Worm (Caenorhabditis elegans) whole organism, L4 larva: Measurements from ENCODE around the gene unc-30.
"Not testable (repeated sequence)": the region's sequence is repeated elsewhere in the genome, so short reads cannot be mapped to it uniquely, and the experiment has no call there.

Experiments
- D1046.2 ChIP-seq: fragments of 200-800 bp; sonication (Bioruptor generic); IDR thresholded peaks from 2 replicates; pipeline ENCODE4 v1.3.6; 2022; ENCODE audit warnings: missing genetic modification characterization, missing compliant biosample characterization
- F26F4.8 ChIP-seq: fragments of 200-800 bp; sonication (Bioruptor generic); conservative IDR thresholded peaks from 2 replicates; pipeline ENCODE4 v1.3.6; 2022; ENCODE audit warnings: missing genetic modification characterization, missing compliant biosample characterization
- F44E2.7 ChIP-seq: fragments of 200-800 bp; sonication (Bioruptor generic); IDR thresholded peaks from 2 replicates; pipeline ENCODE4 v2.1.2; 2022; ENCODE audit warnings: missing genetic modification characterization, missing compliant biosample characterization
- R02D3.7 ChIP-seq: fragments of 150-350 bp; sonication (generic microtip); optimal IDR thresholded peaks from 3 replicates; lab custom pipeline; 2014; ENCODE audit warnings: missing biosample characterization, missing genetic modification characterization
- T26A8.4 ChIP-seq: fragments of 200-800 bp; sonication (Bioruptor generic); IDR thresholded peaks from 2 replicates; pipeline ENCODE4 v1.3.6; 2022; ENCODE audit warnings: missing genetic modification characterization, missing compliant biosample characterization
- Y105C5A.15 ChIP-seq: fragments of 200-800 bp; sonication (Bioruptor generic); IDR thresholded peaks from 2 replicates; pipeline ENCODE4 v1.3.6; 2022; ENCODE audit warnings: missing genetic modification characterization, missing compliant biosample characterization
- Y48G9A.11 ChIP-seq: fragments of 200-800 bp; sonication (Bioruptor generic); IDR thresholded peaks from 2 replicates; pipeline ENCODE4 v1.3.6; 2022; ENCODE audit warnings: missing genetic modification reagents, missing genetic modification characterization, missing compliant biosample characterization
- Y5F2A.4 ChIP-seq: fragments of 200-800 bp; sonication (Bioruptor generic); optimal IDR thresholded peaks from 2 replicates; lab custom pipeline; 2018; ENCODE audit warnings: mild to moderate bottlenecking, missing genetic modification characterization, missing compliant biosample characterization
- Y75B8A.6 ChIP-seq: fragments of 200-800 bp; sonication (Bioruptor generic); IDR thresholded peaks from 2 replicates; pipeline ENCODE4 v1.3.6; 2022; ENCODE audit warnings: missing genetic modification reagents, missing genetic modification characterization, missing compliant biosample characterization
- ZK337.2 ChIP-seq: fragments of 200-800 bp; sonication (Bioruptor generic); IDR thresholded peaks from 2 replicates; pipeline ENCODE4 v1.3.6; 2022; ENCODE audit warnings: missing genetic modification reagents, missing genetic modification characterization, missing compliant biosample characterization
- aly-2 ChIP-seq: sonication (generic microtip); optimal IDR thresholded peaks from 2 replicates; lab custom pipeline; 2018; ENCODE audit warnings: missing biosample characterization, missing genetic modification characterization
- arid-1 ChIP-seq: fragments of 200-800 bp; sonication (Bioruptor generic); conservative IDR thresholded peaks from 2 replicates; pipeline ENCODE4 v1.3.6; 2022; ENCODE audit warnings: missing genetic modification reagents, missing genetic modification characterization, missing compliant biosample characterization
- ceh-20 ChIP-seq: fragments of 200-800 bp; sonication (Bioruptor generic); IDR thresholded peaks from 2 replicates; pipeline ENCODE4 v1.3.6; 2022; ENCODE audit warnings: missing genetic modification reagents, missing genetic modification characterization, missing compliant biosample characterization
- ctbp-1 ChIP-seq: fragments of 200-800 bp; sonication (Bioruptor generic); IDR thresholded peaks from 2 replicates; pipeline ENCODE4 v1.3.6; 2022; ENCODE audit warnings: missing genetic modification reagents, missing genetic modification characterization, missing compliant biosample characterization
- daf-19 ChIP-seq: fragments of 200-800 bp; sonication (Bioruptor generic); conservative IDR thresholded peaks from 2 replicates; pipeline ENCODE4 v1.3.6; 2022; ENCODE audit warnings: missing genetic modification characterization, missing compliant biosample characterization
- dmd-6 ChIP-seq: fragments of 200-800 bp; sonication (Bioruptor generic); IDR thresholded peaks from 2 replicates; pipeline ENCODE4 v1.3.6; 2022; ENCODE audit warnings: missing genetic modification reagents, missing genetic modification characterization, missing compliant biosample characterization
- dmd-8 ChIP-seq: fragments of 200-800 bp; sonication (Bioruptor generic); IDR thresholded peaks from 2 replicates; pipeline ENCODE4 v1.3.6; 2022; ENCODE audit warnings: missing genetic modification characterization, missing compliant biosample characterization
- egl-43 ChIP-seq: fragments of 200-800 bp; sonication (Bioruptor generic); IDR thresholded peaks from 2 replicates; pipeline ENCODE4 v1.3.6; 2022; ENCODE audit warnings: missing genetic modification reagents, missing genetic modification characterization, missing compliant biosample characterization
- hlh-11 ChIP-seq: fragments of 200-800 bp; sonication (Bioruptor generic); optimal IDR thresholded peaks from 2 replicates; lab custom pipeline; 2018; ENCODE audit warnings: mild to moderate bottlenecking, missing genetic modification characterization, missing compliant biosample characterization
- hmg-1.1 ChIP-seq: fragments of 200-800 bp; sonication (Bioruptor generic); IDR thresholded peaks from 2 replicates; pipeline ENCODE4 v1.3.6; 2022; ENCODE audit warnings: missing genetic modification reagents, missing genetic modification characterization, missing compliant biosample characterization
- lim-7 ChIP-seq: fragments of 200-800 bp; sonication (Bioruptor generic); IDR thresholded peaks from 2 replicates; pipeline ENCODE4 v1.3.6; 2022; ENCODE audit warnings: missing genetic modification characterization, missing compliant biosample characterization
- lin-1 ChIP-seq: fragments of 200-800 bp; sonication (Bioruptor generic); IDR thresholded peaks from 2 replicates; pipeline ENCODE4 v1.3.6; 2022; ENCODE audit warnings: missing genetic modification reagents, missing genetic modification characterization, missing compliant biosample characterization
- lin-15B ChIP-seq: fragments of 150-350 bp; sonication (generic microtip); optimal IDR thresholded peaks from 3 replicates; lab custom pipeline; 2014; ENCODE audit warnings: missing biosample characterization, missing genetic modification characterization
- lin-29 ChIP-seq: fragments of 200-800 bp; sonication (Bioruptor generic); IDR thresholded peaks from 2 replicates; pipeline ENCODE4 v1.3.6; 2022; ENCODE audit warnings: missing genetic modification reagents, missing genetic modification characterization, missing compliant biosample characterization
- lin-38 ChIP-seq: fragments of 200-800 bp; sonication (Bioruptor generic); IDR thresholded peaks from 2 replicates; pipeline ENCODE4 v1.3.6; 2022; ENCODE audit warnings: missing genetic modification reagents, missing genetic modification characterization, missing compliant biosample characterization
- lir-3 ChIP-seq: sonication (generic microtip); optimal IDR thresholded peaks from 2 replicates; lab custom pipeline; 2016; ENCODE audit warnings: mild to moderate bottlenecking, missing genetic modification characterization, missing compliant biosample characterization
- madf-5 ChIP-seq, 2 experiments: fragments of 200-800 bp; sonication (Bioruptor generic); IDR thresholded peaks; 2 replicates each; pipeline ENCODE4 v1.3.6; 2022; ENCODE audit warnings: missing compliant biosample characterization in 2 of 2, missing genetic modification characterization in 2 of 2
- madf-9 ChIP-seq: fragments of 200-800 bp; sonication (Bioruptor generic); conservative IDR thresholded peaks from 2 replicates; pipeline ENCODE4 v1.3.6; 2022; ENCODE audit warnings: missing genetic modification reagents, missing genetic modification characterization, missing compliant biosample characterization
- mdt-29 ChIP-seq: fragments of 200-800 bp; sonication (Bioruptor generic); IDR thresholded peaks from 2 replicates; pipeline ENCODE4 v1.3.6; 2022; ENCODE audit warnings: missing genetic modification reagents, missing genetic modification characterization, missing compliant biosample characterization
- mes-2 ChIP-seq: sonication (generic microtip); optimal IDR thresholded peaks from 2 replicates; lab custom pipeline; 2016; ENCODE audit warnings: missing genotype, mild to moderate bottlenecking, missing genetic modification characterization, missing compliant biosample characterization; ENCODE audit not compliant: poor library complexity, severe bottlenecking
- nhr-11 ChIP-seq: fragments of 150-350 bp; optimal IDR thresholded peaks from 2 replicates; lab custom pipeline; 2014; ENCODE audit warnings: missing biosample characterization, missing genetic modification characterization
- nhr-48 ChIP-seq: sonication (generic microtip); optimal IDR thresholded peaks from 2 replicates; lab custom pipeline; 2016; ENCODE audit warnings: mild to moderate bottlenecking, missing genetic modification characterization, missing compliant biosample characterization
- pha-4 ChIP-seq, 2 experiments: fragments of 150-350 bp in 1 of 2; fragments of 200-800 bp in 1 of 2; sonication (Bioruptor generic) in 1 of 2; IDR thresholded peaks in 1 of 2; optimal IDR thresholded peaks in 1 of 2; 2 replicates each; pipeline versions ENCODE4 v1.3.6 to Lab custom; 2014 to 2022; ENCODE audit warnings: missing genetic modification characterization in 2 of 2, missing genetic modification reagents in 2 of 2, missing biosample characterization in 1 of 2, missing compliant biosample characterization in 1 of 2
- php-3 ChIP-seq: fragments of 200-800 bp; sonication (Bioruptor generic); IDR thresholded peaks from 2 replicates; pipeline ENCODE4 v1.3.6; 2022; ENCODE audit warnings: missing genetic modification reagents, missing genetic modification characterization, missing compliant biosample characterization
- saeg-2 ChIP-seq: fragments of 200-800 bp; sonication (Bioruptor generic); IDR thresholded peaks from 2 replicates; pipeline ENCODE4 v1.3.6; 2022; ENCODE audit warnings: missing genetic modification reagents, missing genetic modification characterization, missing compliant biosample characterization
- skn-1 ChIP-seq: fragments of 150-350 bp; optimal IDR thresholded peaks from 2 replicates; lab custom pipeline; 2014; ENCODE audit warnings: missing biosample characterization, missing genetic modification characterization
- snpc-1.2 ChIP-seq: fragments of 200-800 bp; sonication (Bioruptor generic); IDR thresholded peaks from 2 replicates; pipeline ENCODE4 v1.3.6; 2022; ENCODE audit warnings: missing genetic modification reagents, missing genetic modification characterization, missing compliant biosample characterization
- tra-1 ChIP-seq: fragments of 200-800 bp; sonication (Bioruptor generic); IDR thresholded peaks from 2 replicates; pipeline ENCODE4 v1.3.6; 2022; ENCODE audit warnings: missing genetic modification reagents, missing genetic modification characterization, missing compliant biosample characterization
- vab-7 ChIP-seq: fragments of 200-800 bp; sonication (Bioruptor generic); IDR thresholded peaks from 2 replicates; pipeline ENCODE4 v1.3.6; 2022; ENCODE audit warnings: missing genetic modification reagents, missing genetic modification characterization, missing compliant biosample characterization
- zfp-2 ChIP-seq: sonication (generic microtip); optimal IDR thresholded peaks from 2 replicates; lab custom pipeline; 2016; ENCODE audit warnings: mild to moderate bottlenecking, missing genetic modification characterization, missing compliant biosample characterization
- zfp-3 ChIP-seq: fragments of 200-800 bp; sonication (Bioruptor generic); conservative IDR thresholded peaks from 2 replicates; pipeline ENCODE4 v1.3.6; 2022; ENCODE audit warnings: missing genetic modification reagents, missing genetic modification characterization, missing compliant biosample characterization
- ztf-7 ChIP-seq: fragments of 150-350 bp; optimal IDR thresholded peaks from 2 replicates; lab custom pipeline; 2014; ENCODE audit warnings: missing biosample characterization, missing genetic modification characterization

The unc-30 gene

DNA sequence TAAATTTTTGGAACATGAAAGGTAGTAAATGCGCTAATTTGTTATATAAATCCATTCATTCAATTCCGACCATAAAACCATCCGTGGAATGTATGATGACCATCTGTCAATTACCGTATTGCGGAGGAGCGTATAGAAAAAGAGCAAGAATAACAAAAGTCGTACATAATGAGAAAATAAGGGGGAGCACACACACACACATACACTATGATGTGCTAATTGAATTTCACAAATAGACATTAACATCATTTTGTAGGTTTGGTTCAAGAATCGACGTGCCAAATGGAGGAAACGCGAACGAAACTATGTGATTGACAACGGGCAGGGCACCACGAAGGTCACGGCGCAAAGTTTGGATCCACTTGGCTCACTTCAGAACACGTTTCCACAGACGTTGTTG is 2.6 kb downstream of the unc-30 start:
- TF ChIP-seq R02D3.7 = no peak

DNA sequence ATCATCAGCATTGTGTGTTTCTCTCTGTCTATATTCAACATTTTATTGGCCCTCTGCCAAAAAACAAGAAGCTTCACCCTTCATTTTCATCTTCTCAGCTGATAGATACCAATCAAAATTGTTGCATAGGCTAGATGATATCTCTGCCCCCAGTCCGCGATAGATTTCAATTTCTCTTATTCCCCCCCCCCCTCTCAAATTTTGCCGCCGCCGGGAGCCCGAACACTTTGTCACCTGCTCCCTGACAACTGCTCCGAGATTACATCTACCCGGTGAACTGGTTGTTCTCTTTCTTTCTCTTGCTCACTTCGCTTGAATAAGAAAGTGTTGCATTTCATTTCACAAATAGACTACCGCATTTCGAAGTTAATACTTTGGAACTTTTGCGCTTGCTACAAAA is 7.2 kb downstream of the unc-30 start:
- no peak for TF ChIP-seq lin-29 (GFP tag; lab: Robert Waterston, UW)
- no peak for TF ChIP-seq lir-3
- no peak for TF ChIP-seq zfp-2 (tag; lab: Kevin White, UChicago)
- peak; percentile 10 for TF ChIP-seq nhr-11 (tag; lab: Kevin White, UChicago)
- no peak for TF ChIP-seq skn-1 (tag; lab: Kevin White, UChicago)
- TF ChIP-seq T26A8.4 (GFP tag; lab: Robert Waterston, UW) = no peak
- TF ChIP-seq hlh-11 (tag; lab: Kevin White, UChicago) = peak; percentile 2
- no peak for TF ChIP-seq vab-7 (GFP tag; lab: Robert Waterston, UW)

DNA sequence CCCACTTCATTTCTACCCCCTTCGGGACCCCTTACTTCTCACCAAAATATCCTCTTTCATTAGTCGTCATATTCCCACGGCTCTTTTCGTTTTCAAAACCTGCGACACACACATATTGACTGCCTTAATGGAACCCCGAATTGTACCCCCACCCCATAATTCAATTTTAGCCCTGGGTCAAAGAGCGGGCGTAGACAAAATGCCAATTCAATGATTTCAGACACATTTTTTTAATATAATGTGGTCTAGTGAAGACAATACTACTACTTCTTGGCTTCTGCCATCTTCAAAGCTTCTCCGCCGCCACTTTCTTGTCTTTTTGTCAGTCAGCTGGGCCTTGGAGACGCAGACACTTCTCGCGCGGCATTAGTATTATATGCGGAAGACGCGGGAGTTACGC is 8.9 kb downstream of the unc-30 start:
- no peak for TF ChIP-seq Y48G9A.11 (GFP tag; lab: Robert Waterston, UW)
- no peak for TF ChIP-seq ceh-20
- TF ChIP-seq pha-4 (GFP tag; IDR thresholded peaks at IDR 0.05; lab: Robert Waterston, UW) = 0 out of 2 replicates have a peak, but pooled peaks have one; percentile 21
- no peak for TF ChIP-seq pha-4 (tag; optimal IDR thresholded peaks at IDR 0.05; lab: Kevin White, UChicago)
- no peak for TF ChIP-seq madf-5 (GFP tag; IDR thresholded peaks at IDR 0.05; lab: Robert Waterston, UW)
- TF ChIP-seq lin-15B (tag; lab: Kevin White, UChicago) = no peak
- TF ChIP-seq nhr-48 (tag; lab: Kevin White, UChicago) = no peak
- no peak for TF ChIP-seq mes-2 (tag; lab: Kevin White, UChicago)
- TF ChIP-seq egl-43 = 0 out of 2 replicates have a peak, but pooled peaks have one; percentile 33
- no peak for TF ChIP-seq aly-2 (tag; lab: Kevin White, UChicago)
- TF ChIP-seq ztf-7 (tag; lab: Kevin White, UChicago) = no peak
- no peak for TF ChIP-seq Y5F2A.4 (GFP tag; lab: Kevin White, UChicago)
- TF ChIP-seq daf-19 (GFP tag; lab: Robert Waterston, UW) = no peak
- TF ChIP-seq, all 104 proteins: peak for 2

DNA sequence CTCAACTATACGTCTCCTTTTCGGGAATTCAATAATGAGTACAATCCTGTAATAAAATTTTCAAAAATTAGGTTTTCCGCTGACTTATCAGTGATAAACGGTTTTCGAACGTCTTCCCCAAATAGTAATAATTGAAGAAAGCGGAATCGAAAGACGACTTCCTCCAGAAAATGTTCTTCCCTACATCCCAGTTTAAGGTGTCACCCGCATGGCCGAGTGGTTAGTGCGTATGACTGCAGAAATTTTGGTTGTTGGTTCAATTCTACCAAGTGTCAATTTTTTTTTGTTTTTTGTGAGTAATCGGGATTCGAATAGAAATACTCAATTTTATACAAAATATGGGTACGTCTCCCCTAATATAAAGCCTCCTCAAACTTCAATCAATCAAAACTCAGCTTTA is 22.0 kb downstream of the unc-30 start:
- peak; percentile 76 for TF ChIP-seq lin-38 (GFP tag; lab: Robert Waterston, UW)
- peak; percentile 92 for TF ChIP-seq lim-7
- peak; percentile 82 for TF ChIP-seq dmd-8
- TF ChIP-seq Y105C5A.15 (GFP tag; lab: Robert Waterston, UW) = peak; percentile 71; the same call in 1 of the 2 replicates
- TF ChIP-seq egl-43 = peak; percentile 87
- peak; percentile 76 for TF ChIP-seq pha-4 (GFP tag; IDR thresholded peaks at IDR 0.05; lab: Robert Waterston, UW)
- TF ChIP-seq pha-4 (tag; optimal IDR thresholded peaks at IDR 0.05; lab: Kevin White, UChicago) = not testable (repeated sequence)
- TF ChIP-seq T26A8.4 (GFP tag; lab: Robert Waterston, UW) = peak; percentile 59
- TF ChIP-seq F26F4.8 (GFP tag; lab: Robert Waterston, UW) = peak; percentile 91
- TF ChIP-seq arid-1 (GFP tag; lab: Robert Waterston, UW) = peak; percentile 88
- TF ChIP-seq ctbp-1 = peak; percentile 53; the same call in 1 of the 2 replicates
- TF ChIP-seq saeg-2 (GFP tag; lab: Robert Waterston, UW) = 0 out of 2 replicates have a peak, but pooled peaks have one; percentile 41
- TF ChIP-seq zfp-3 = peak; percentile 27; the same call in 1 of the 2 replicates
- peak; percentile 87 for TF ChIP-seq snpc-1.2 (GFP tag; lab: Robert Waterston, UW)
- TF ChIP-seq D1046.2 (GFP tag; lab: Robert Waterston, UW) = peak; percentile 44; the same call in 1 of the 2 replicates
- TF ChIP-seq tra-1 (GFP tag; lab: Robert Waterston, UW) = peak; percentile 47; the same call in 1 of the 2 replicates
- TF ChIP-seq hmg-1.1 (GFP tag; lab: Robert Waterston, UW) = peak; percentile 39; the same call in 1 of the 2 replicates
- 0 out of 2 replicates have a peak, but pooled peaks have one; percentile 10 for TF ChIP-seq dmd-6 (GFP tag; lab: Robert Waterston, UW)
- 0 out of 2 replicates have a peak, but pooled peaks have one; percentile 9 for TF ChIP-seq php-3
- 0 out of 2 replicates have a peak, but pooled peaks have one; percentile 68 for TF ChIP-seq Y75B8A.6 (GFP tag; lab: Robert Waterston, UW)
- TF ChIP-seq mes-2 (tag; lab: Kevin White, UChicago) = peak; percentile 18
- TF ChIP-seq ZK337.2 = 0 out of 2 replicates have a peak, but pooled peaks have one; percentile 12
- peak; percentile 63; the same call in 1 of the 2 replicates for TF ChIP-seq mdt-29
- peak; percentile 76 to 82; a peak in 1 of 4 replicates for TF ChIP-seq madf-5 (GFP tag; IDR thresholded peaks at IDR 0.05; lab: Robert Waterston, UW)
- TF ChIP-seq madf-9 (GFP tag; lab: Robert Waterston, UW) = peak; percentile 69
- TF ChIP-seq lin-1 (GFP tag; lab: Robert Waterston, UW) = peak; percentile 56; the same call in 1 of the 2 replicates
- TF ChIP-seq vab-7 (GFP tag; lab: Robert Waterston, UW) = peak; percentile 85
- TF ChIP-seq Y48G9A.11 (GFP tag; lab: Robert Waterston, UW) = peak; percentile 64
- TF ChIP-seq F44E2.7 = peak; percentile 81; the same call in 1 of the 2 replicates
